Worm (Caenorhabditis elegans): ENCODE measurements around the gene flp-1.

DNA sequence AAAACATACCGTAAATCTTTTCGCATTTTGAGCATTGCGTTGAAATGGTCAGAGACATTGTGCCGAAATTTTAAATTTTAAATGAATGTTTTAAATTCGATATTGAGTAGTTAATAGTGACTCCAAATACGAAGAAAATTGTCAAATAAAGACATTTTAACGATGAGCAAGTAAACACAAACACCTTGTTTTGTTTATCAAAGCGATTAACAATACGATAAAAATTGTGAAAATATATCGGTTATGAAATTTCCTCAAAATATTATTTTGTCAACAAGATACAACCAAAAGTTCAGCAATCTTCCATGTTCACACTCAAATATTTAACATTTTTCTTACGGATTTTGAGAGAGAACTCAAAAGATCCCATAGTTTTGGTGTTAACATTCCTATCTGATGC lies 9.8 kb downstream of the flp-1 start, which contains the start of gene F23B2.10:
- TF ChIP-seq mec-3 (tag; optimal IDR thresholded peaks at IDR 0.05; ENCODE audit: borderline replicate concordance) (no peak), ceh-31 (tag; optimal IDR thresholded peaks at IDR 0.05) (no peak), elt-2 (tag; optimal IDR thresholded peaks at IDR 0.05) (no peak), Y22D7AL.16 (tag; optimal IDR thresholded peaks at IDR 0.05) (no peak), unc-3 (GFP tag; conservative IDR thresholded peaks at IDR 0.05) (no peak), unc-3 (tag; optimal IDR thresholded peaks at IDR 0.05) (no peak)

All from whole organism, late embryonic.